Worm (Caenorhabditis elegans) whole organism, L4 larva: Measurements from ENCODE around the gene W04H10.1.

Source experiments
- lsy-2 ChIP-seq, 2 experiments: fragments of 150-350 bp in 1 of 2; sonication (generic microtip) in 1 of 2; optimal IDR thresholded peaks; 2 replicates each; lab custom pipeline; 2014 to 2017; ENCODE audit warnings: missing biosample characterization in 2 of 2, missing genetic modification characterization in 2 of 2
- nhr-11 ChIP-seq: fragments of 150-350 bp; optimal IDR thresholded peaks from 2 replicates; lab custom pipeline; 2014; ENCODE audit warnings: missing biosample characterization, missing genetic modification characterization
- nhr-111 ChIP-seq: fragments of 200-800 bp; sonication (Bioruptor generic); optimal IDR thresholded peaks from 2 replicates; lab custom pipeline; 2018; ENCODE audit warnings: mild to moderate bottlenecking, missing genetic modification characterization, missing compliant biosample characterization
- nhr-76 ChIP-seq: fragments of 150-350 bp; optimal IDR thresholded peaks from 2 replicates; lab custom pipeline; 2014; ENCODE audit warnings: missing biosample characterization, missing genetic modification characterization
- skn-1 ChIP-seq: fragments of 150-350 bp; optimal IDR thresholded peaks from 2 replicates; lab custom pipeline; 2014; ENCODE audit warnings: missing biosample characterization, missing genetic modification characterization
- snpc-4 ChIP-seq: fragments of 150-350 bp; optimal IDR thresholded peaks from 2 replicates; lab custom pipeline; 2014; ENCODE audit warnings: missing biosample characterization, missing genetic modification characterization
- ztf-11 ChIP-seq: fragments of 150-350 bp; optimal IDR thresholded peaks from 2 replicates; lab custom pipeline; 2014; ENCODE audit warnings: missing biosample characterization, missing genetic modification characterization

- no peak for TF ChIP-seq nhr-76
- TF ChIP-seq ztf-11 (tag; lab: Kevin White, UChicago): no peak
- no peak for TF ChIP-seq nhr-111
- no peak for TF ChIP-seq skn-1 (tag; lab: Kevin White, UChicago)
- no peak for TF ChIP-seq nhr-11 (tag; lab: Kevin White, UChicago)
- TF ChIP-seq lsy-2 (tag; optimal IDR thresholded peaks at IDR 0.05; lab: Kevin White, UChicago): no peak
- no peak for TF ChIP-seq snpc-4 (tag; lab: Kevin White, UChicago)
Observed at ce11 chrII:633984-634383, 25.1 kb downstream of the W04H10.1 start, which contains the start of gene T04B8.1.
